Fruit fly (Drosophila melanogaster): ENCODE results near the gene bip1.

- TF ChIP-seq CTCF (optimal IDR thresholded peaks at IDR 0.05) (no peak), CG8478 (optimal IDR thresholded peaks at IDR 0.05) (no peak)
These were observed 29.9 kb downstream of the bip1 start for dm6 chr3L:8028493-8029193.
